Fruit fly (Drosophila melanogaster) S2 (cell line): ENCODE results near the gene CG1544.

Source experiments
- CG8478 ChIP-seq: fragments of >200 bp; optimal IDR thresholded peaks from 2 replicates; lab custom pipeline; 2018
- CTCF ChIP-seq, 2 experiments: fragments of >200 bp; optimal IDR thresholded peaks; 2 replicates each; lab custom pipeline; 2018

CG1544 gene

dm6 chr3R:31196731-31197130 lies at the start of gene CG1544:
TSS of gene CG1544 (plus strand) at chr3R:31196916.
- TF ChIP-seq CTCF (optimal IDR thresholded peaks at IDR 0.05; lab: Kevin White, UChicago) (peak in 1 of 2 experiments; percentile 10), CG8478 (lab: Kevin White, UChicago) (no peak)

DNA sequence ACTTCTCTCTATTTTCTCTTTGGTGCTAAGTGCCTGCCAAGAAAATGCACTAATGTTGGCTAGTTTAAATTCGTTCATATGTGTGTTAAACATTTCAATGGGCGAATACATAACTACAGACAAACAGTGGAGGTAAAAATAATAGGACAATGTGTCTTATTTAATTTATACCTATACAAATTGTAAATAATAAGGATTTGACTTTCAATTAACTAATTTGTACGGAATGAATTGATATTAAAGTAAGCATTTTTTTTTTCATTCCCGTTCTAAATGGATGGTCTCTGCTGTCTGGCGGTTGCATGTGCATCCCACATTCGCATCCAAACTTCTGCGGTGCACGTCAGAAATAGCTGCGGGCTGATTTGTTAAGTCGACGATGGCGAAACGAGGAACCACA lies 49.8 kb upstream of the CG1544 start:
- no peak for TF ChIP-seq CG8478 (lab: Kevin White, UChicago)
- TF ChIP-seq CTCF (optimal IDR thresholded peaks at IDR 0.05; lab: Kevin White, UChicago), result no peak

DNA sequence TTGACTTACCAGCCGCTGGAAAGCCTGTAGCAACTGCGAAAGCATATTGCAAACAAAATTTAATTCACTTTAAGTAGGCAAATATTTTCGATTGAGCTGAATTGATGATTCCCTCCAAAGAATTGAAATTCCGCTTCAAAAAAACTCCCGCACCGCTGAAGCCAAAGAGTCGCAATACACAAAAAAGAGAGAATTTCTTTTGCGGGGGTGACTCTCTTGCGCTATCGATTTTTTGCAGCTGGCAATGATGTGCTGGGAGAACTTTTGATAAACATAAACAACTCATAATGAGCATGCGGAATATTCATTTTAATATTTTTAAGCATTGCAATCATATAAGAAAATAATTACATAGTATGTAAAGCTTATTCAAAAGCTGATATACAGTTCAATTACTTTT lies 28.3 kb upstream of the CG1544 start:
- TF ChIP-seq CTCF (optimal IDR thresholded peaks at IDR 0.05; lab: Kevin White, UChicago) (no peak), CG8478 (lab: Kevin White, UChicago) (no peak)

DNA sequence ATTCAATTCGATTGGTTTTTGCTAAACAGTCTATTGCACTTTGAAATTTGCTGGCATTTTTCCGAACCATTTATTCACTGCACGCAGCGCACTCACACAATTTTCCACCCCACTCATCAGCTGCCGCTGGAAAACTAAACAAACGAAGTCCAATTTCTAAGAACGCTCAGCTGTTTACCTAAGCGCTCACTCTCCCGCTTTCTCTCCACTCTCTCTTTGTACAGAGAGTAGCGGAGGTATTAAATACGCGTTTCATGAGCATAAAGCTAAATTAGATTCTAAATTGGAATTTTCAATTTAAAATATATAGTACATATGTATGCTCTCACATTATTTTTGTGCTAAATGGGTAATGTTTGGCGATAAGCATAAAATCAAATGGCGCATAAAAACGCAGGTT lies 27.7 kb upstream of the CG1544 start, which contains the start of gene stops:
Gene stops (minus strand): TSS at position 139 of the 400 bp plus-strand sequence.
- no peak for TF ChIP-seq CTCF (optimal IDR thresholded peaks at IDR 0.05; lab: Kevin White, UChicago)
- no peak for TF ChIP-seq CG8478 (lab: Kevin White, UChicago)

DNA sequence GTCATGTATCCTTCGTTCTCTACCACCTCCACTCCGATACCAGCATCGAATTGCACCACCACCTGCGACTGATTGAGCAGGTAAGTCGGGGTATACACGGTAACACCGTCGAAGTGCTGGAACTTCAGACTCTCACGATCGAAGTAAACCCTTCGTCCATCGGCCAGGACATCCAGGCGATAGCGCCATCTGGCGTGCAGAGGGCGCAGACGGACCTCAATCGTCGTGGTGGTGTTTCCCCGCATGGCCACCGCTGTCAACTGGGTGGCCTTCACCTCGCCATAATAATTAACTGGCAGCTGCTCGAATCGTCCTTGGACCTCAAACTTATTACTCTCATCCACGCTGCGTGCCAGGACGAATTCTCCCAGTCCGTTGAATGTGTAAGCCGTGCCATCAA lies 14.9 kb upstream of the CG1544 start:
- TF ChIP-seq CTCF (optimal IDR thresholded peaks at IDR 0.05; lab: Kevin White, UChicago) (peak; percentile 54 to 77), CG8478 (lab: Kevin White, UChicago) (no peak)

dm6 chr3R:31193062-31193461 lies 3.7 kb upstream of the CG1544 start, which contains the start of gene bnk:
TSS of gene bnk (plus strand) at chr3R:31193362.
- TF ChIP-seq CG8478 (lab: Kevin White, UChicago) (no peak), CTCF (optimal IDR thresholded peaks at IDR 0.05; lab: Kevin White, UChicago) (no peak)

dm6 chr3R:31194627-31195026 lies 2.1 kb upstream of the CG1544 start:
- no peak for TF ChIP-seq CTCF (optimal IDR thresholded peaks at IDR 0.05; lab: Kevin White, UChicago)
- TF ChIP-seq CG8478 (lab: Kevin White, UChicago), result no peak

DNA sequence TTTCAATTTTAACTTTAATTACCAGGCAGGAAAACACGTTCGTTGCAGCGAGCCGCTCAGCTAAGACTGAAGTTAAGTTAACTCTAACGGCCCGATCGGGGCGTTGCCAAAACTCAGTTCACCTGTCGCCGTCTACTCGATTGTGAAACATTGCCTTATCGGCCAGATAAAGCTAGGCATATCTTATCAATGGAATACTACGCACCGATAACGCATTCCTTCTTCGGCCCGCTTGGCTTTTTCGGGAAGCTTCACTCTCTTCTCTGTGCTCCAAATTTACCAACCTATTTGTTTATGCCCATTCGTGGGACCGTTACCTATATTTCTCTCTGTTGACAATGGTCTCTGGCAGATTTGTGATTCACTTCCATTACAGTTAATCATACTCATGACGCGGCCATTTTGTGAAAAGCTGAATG lies 1.0 kb upstream of the CG1544 start, which contains the start of gene mesh:
Gene mesh (minus strand): TSS at position 68 of the 419 bp plus-strand sequence.
- TF ChIP-seq CTCF (optimal IDR thresholded peaks at IDR 0.05; lab: Kevin White, UChicago) (no peak), CG8478 (lab: Kevin White, UChicago) (no peak)

DNA sequence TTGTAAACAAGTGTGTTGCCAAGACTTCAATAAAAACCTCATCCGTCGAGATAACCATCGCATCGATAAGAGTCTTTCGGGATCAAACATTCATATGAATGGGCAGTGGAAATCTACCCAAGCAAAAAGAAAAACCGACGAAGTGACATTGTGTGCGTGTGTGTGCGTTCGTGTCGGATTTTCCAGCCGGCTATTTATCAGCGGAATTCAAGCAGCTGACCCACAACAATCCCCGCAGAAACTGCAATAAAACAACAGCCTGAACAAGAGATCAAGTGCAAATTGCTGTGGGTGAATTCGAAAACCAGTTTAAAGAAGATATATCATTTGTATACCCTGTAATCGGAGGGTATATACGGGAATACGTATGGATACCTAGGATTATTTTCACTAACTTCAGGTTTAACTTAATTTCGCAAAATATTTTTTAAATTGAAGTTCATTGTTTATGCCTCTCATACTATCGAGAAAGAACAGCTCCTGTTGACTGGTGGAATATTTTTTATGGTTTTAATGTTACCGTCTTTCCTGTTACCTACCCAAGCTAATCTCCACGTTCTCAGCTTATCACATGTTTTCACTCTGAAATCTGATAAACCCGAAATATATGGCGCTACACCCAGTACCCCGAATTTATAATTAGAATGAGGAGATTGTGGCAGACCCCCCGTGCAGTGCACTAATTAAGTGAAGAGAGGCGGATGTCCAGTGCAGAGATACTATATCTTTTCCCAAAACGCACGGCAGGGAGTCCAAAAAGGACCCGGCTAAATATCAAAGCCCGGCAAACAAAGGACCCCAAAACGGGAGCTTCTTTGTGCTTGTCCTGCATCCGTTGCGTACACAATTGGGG lies 652 bp downstream of the CG1544 start:
- TF ChIP-seq CTCF (optimal IDR thresholded peaks at IDR 0.05; lab: Kevin White, UChicago) (no peak), CG8478 (lab: Kevin White, UChicago) (no peak)

dm6 chr3R:31210630-31211029 lies 13.9 kb downstream of the CG1544 start, which contains the start of gene chp:
TSS of gene chp (minus strand) at chr3R:31210730.
- TF ChIP-seq CTCF (optimal IDR thresholded peaks at IDR 0.05; lab: Kevin White, UChicago), result no peak
- TF ChIP-seq CG8478 (lab: Kevin White, UChicago), result no peak

DNA sequence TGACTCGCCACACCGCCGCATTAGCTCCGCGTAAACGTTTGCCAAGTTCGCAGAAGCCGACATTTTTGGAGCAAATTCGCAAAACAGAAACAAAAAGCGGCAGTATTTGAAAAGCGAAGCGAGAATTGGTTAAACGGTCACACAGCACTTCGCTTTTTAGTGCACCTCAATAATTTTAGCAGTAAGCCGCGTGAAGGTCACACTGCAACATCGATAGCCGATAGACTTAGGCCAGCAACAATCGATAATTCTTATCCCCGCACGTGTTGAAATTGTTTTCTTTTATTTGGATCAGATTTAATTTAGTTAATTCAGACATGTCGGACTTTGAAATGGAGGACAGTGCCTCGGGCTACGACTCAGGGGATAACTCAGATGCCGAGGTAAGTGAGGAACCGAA lies 16.5 kb downstream of the CG1544 start, which contains the start of the genes Zwilch and CG1542:
Gene Zwilch (minus strand): TSS at position 150 of the 400 bp plus-strand sequence.
Gene CG1542 (plus strand): TSS at position 232 of the 400 bp plus-strand sequence.
- TF ChIP-seq CG8478 (lab: Kevin White, UChicago) (no peak), CTCF (optimal IDR thresholded peaks at IDR 0.05; lab: Kevin White, UChicago) (peak; percentile 29 to 34)

DNA sequence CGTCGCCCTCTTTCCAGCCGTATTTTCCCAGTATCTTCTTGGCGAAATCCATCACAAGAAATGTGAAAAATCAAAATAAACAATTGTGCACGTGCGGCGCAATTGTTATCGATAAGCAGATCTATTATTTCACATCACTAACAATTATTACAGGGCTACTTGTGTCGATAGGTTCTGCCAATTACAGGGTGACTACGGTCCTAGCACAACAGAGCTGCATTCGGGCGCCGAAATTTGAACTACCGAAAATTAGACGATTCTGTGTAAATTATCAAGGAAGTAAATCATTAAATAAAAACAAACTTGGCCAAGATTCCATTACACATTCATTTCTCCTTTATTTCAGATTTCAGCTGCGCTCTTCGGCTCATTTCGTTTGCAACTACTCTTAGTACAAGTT lies 19.1 kb downstream of the CG1544 start, which contains the start of gene CG15561:
Gene CG15561 (minus strand): TSS at position 113 of the 400 bp plus-strand sequence.
- TF ChIP-seq CG8478 (lab: Kevin White, UChicago), result no peak
- no peak for TF ChIP-seq CTCF (optimal IDR thresholded peaks at IDR 0.05; lab: Kevin White, UChicago)

dm6 chr3R:31218214-31218876 lies 21.6 kb downstream of the CG1544 start:
- no peak for TF ChIP-seq CTCF (optimal IDR thresholded peaks at IDR 0.05; lab: Kevin White, UChicago)
- no peak for TF ChIP-seq CG8478 (lab: Kevin White, UChicago)
